Worm (Caenorhabditis elegans) whole organism, L4 larva: ENCODE data around the gene C49C8.6.

Experiments used
- D1046.2 ChIP-seq: fragments of 200-800 bp; sonication (Bioruptor generic); IDR thresholded peaks from 2 replicates; pipeline ENCODE4 v1.3.6; 2022; ENCODE audit warnings: missing genetic modification characterization, missing compliant biosample characterization
- T20F7.1 ChIP-seq: fragments of 200-800 bp; sonication (Bioruptor generic); optimal IDR thresholded peaks from 2 replicates; lab custom pipeline; 2018; ENCODE audit warnings: mild to moderate bottlenecking, missing genetic modification characterization, missing compliant biosample characterization
- T26A8.4 ChIP-seq: fragments of 200-800 bp; sonication (Bioruptor generic); IDR thresholded peaks from 2 replicates; pipeline ENCODE4 v1.3.6; 2022; ENCODE audit warnings: missing genetic modification characterization, missing compliant biosample characterization
- Y48G9A.11 ChIP-seq: fragments of 200-800 bp; sonication (Bioruptor generic); IDR thresholded peaks from 2 replicates; pipeline ENCODE4 v1.3.6; 2022; ENCODE audit warnings: missing genetic modification reagents, missing genetic modification characterization, missing compliant biosample characterization
- Y75B8A.6 ChIP-seq: fragments of 200-800 bp; sonication (Bioruptor generic); IDR thresholded peaks from 2 replicates; pipeline ENCODE4 v1.3.6; 2022; ENCODE audit warnings: missing genetic modification reagents, missing genetic modification characterization, missing compliant biosample characterization
- ZK546.5 ChIP-seq, 2 experiments: sonication (generic microtip); optimal IDR thresholded peaks; 2 replicates each; lab custom pipeline; 2017; ENCODE audit warnings: missing biosample characterization in 2 of 2, missing genetic modification characterization in 2 of 2
- aha-1 ChIP-seq: fragments of 150-350 bp; peaks from one replicate; lab custom pipeline; 2014; ENCODE audit warnings: missing biosample characterization, missing genetic modification characterization
- ama-1 ChIP-seq: fragments of 150-350 bp; optimal IDR thresholded peaks from 2 replicates; lab custom pipeline; 2014; ENCODE audit warnings: inconsistent platforms, mixed read lengths
- ceh-28 ChIP-seq: fragments of 150-350 bp; optimal IDR thresholded peaks from 2 replicates; lab custom pipeline; 2014; ENCODE audit warnings: missing biosample characterization, missing genetic modification reagents, missing genetic modification characterization
- ceh-32 ChIP-seq: sonication (generic microtip); optimal IDR thresholded peaks from 2 replicates; lab custom pipeline; 2016; ENCODE audit warnings: mild to moderate bottlenecking, missing genetic modification characterization, missing compliant biosample characterization; ENCODE audit not compliant: poor library complexity
- ceh-44 ChIP-seq: fragments of 200-800 bp; sonication (Bioruptor generic); IDR thresholded peaks from 2 replicates; pipeline ENCODE4 v1.3.6; 2022; ENCODE audit warnings: missing genetic modification reagents, missing genetic modification characterization, missing compliant biosample characterization
- daf-16 ChIP-seq, 3 experiments: sonication (generic microtip); optimal IDR thresholded peaks; 2 replicates each; lab custom pipeline; 2016 to 2017; ENCODE audit warnings: missing genetic modification characterization in 3 of 3, missing genetic modification reagents in 3 of 3, mild to moderate bottlenecking in 2 of 3, missing compliant biosample characterization in 2 of 3, missing biosample characterization in 1 of 3, moderate library complexity in 1 of 3
- daf-19 ChIP-seq: fragments of 200-800 bp; sonication (Bioruptor generic); conservative IDR thresholded peaks from 2 replicates; pipeline ENCODE4 v1.3.6; 2022; ENCODE audit warnings: missing genetic modification characterization, missing compliant biosample characterization
- dmd-6 ChIP-seq: fragments of 200-800 bp; sonication (Bioruptor generic); IDR thresholded peaks from 2 replicates; pipeline ENCODE4 v1.3.6; 2022; ENCODE audit warnings: missing genetic modification reagents, missing genetic modification characterization, missing compliant biosample characterization
- dmd-9 ChIP-seq: fragments of 200-800 bp; sonication (Bioruptor generic); IDR thresholded peaks from 2 replicates; pipeline ENCODE4 v1.3.6; 2022; ENCODE audit warnings: missing genetic modification reagents, missing genetic modification characterization, missing compliant biosample characterization
- duxl-1 ChIP-seq: sonication (generic microtip); optimal IDR thresholded peaks from 2 replicates; lab custom pipeline; 2016; ENCODE audit warnings: mild to moderate bottlenecking, missing genetic modification characterization, moderate library complexity, missing compliant biosample characterization; ENCODE audit not compliant: poor library complexity
- dve-1 ChIP-seq: sonication (generic microtip); optimal IDR thresholded peaks from 2 replicates; lab custom pipeline; 2017; ENCODE audit warnings: antibody characterized with exemption, mild to moderate bottlenecking, missing genetic modification characterization, missing compliant biosample characterization; ENCODE audit not compliant: insufficient read depth
- egl-43 ChIP-seq: fragments of 200-800 bp; sonication (Bioruptor generic); IDR thresholded peaks from 2 replicates; pipeline ENCODE4 v1.3.6; 2022; ENCODE audit warnings: missing genetic modification reagents, missing genetic modification characterization, missing compliant biosample characterization
- fos-1 ChIP-seq: fragments of 150-350 bp; optimal IDR thresholded peaks from 2 replicates; lab custom pipeline; 2014; ENCODE audit warnings: missing biosample characterization, missing genetic modification characterization
- gei-8 ChIP-seq: fragments of 200-800 bp; sonication (Bioruptor generic); optimal IDR thresholded peaks from 2 replicates; lab custom pipeline; 2018; ENCODE audit warnings: mild to moderate bottlenecking, missing genetic modification characterization, missing compliant biosample characterization
- hif-1 ChIP-seq, 2 experiments: sonication (generic microtip); optimal IDR thresholded peaks; 2 replicates each; lab custom pipeline; 2016 to 2017; ENCODE audit warnings: missing compliant biosample characterization in 2 of 2, missing genetic modification characterization in 2 of 2, missing genetic modification reagents in 2 of 2, missing genotype in 2 of 2, mild to moderate bottlenecking in 1 of 2
- hlh-30 ChIP-seq: sonication (generic microtip); optimal IDR thresholded peaks from 2 replicates; lab custom pipeline; 2017; ENCODE audit warnings: antibody characterized with exemption, mild to moderate bottlenecking, missing genetic modification characterization, missing compliant biosample characterization; ENCODE audit not compliant: insufficient read depth
- hmg-1.1 ChIP-seq: fragments of 200-800 bp; sonication (Bioruptor generic); IDR thresholded peaks from 2 replicates; pipeline ENCODE4 v1.3.6; 2022; ENCODE audit warnings: missing genetic modification reagents, missing genetic modification characterization, missing compliant biosample characterization
- lin-1 ChIP-seq: fragments of 200-800 bp; sonication (Bioruptor generic); IDR thresholded peaks from 2 replicates; pipeline ENCODE4 v1.3.6; 2022; ENCODE audit warnings: missing genetic modification reagents, missing genetic modification characterization, missing compliant biosample characterization
- lin-29 ChIP-seq: fragments of 200-800 bp; sonication (Bioruptor generic); IDR thresholded peaks from 2 replicates; pipeline ENCODE4 v1.3.6; 2022; ENCODE audit warnings: missing genetic modification reagents, missing genetic modification characterization, missing compliant biosample characterization
- lsy-2 ChIP-seq, 2 experiments: fragments of 150-350 bp in 1 of 2; sonication (generic microtip) in 1 of 2; optimal IDR thresholded peaks; 2 replicates each; lab custom pipeline; 2014 to 2017; ENCODE audit warnings: missing biosample characterization in 2 of 2, missing genetic modification characterization in 2 of 2
- mdl-1 ChIP-seq, 2 experiments: fragments of 150-350 bp in 1 of 2; sonication (generic microtip) in 1 of 2; optimal IDR thresholded peaks; 2 replicates each; lab custom pipeline; 2014 to 2017; ENCODE audit warnings: missing biosample characterization in 2 of 2, missing genetic modification characterization in 2 of 2
- mdt-29 ChIP-seq: fragments of 200-800 bp; sonication (Bioruptor generic); IDR thresholded peaks from 2 replicates; pipeline ENCODE4 v1.3.6; 2022; ENCODE audit warnings: missing genetic modification reagents, missing genetic modification characterization, missing compliant biosample characterization
- mep-1 ChIP-seq: fragments of 150-350 bp; sonication (generic microtip); optimal IDR thresholded peaks from 3 replicates; lab custom pipeline; 2014; ENCODE audit warnings: missing biosample characterization, missing genetic modification characterization
- nhr-102 ChIP-seq: sonication (generic microtip); optimal IDR thresholded peaks from 2 replicates; lab custom pipeline; 2016; ENCODE audit warnings: mild to moderate bottlenecking, missing genetic modification characterization, moderate library complexity, missing compliant biosample characterization
- nhr-11 ChIP-seq: fragments of 150-350 bp; optimal IDR thresholded peaks from 2 replicates; lab custom pipeline; 2014; ENCODE audit warnings: missing biosample characterization, missing genetic modification characterization
- nhr-28 ChIP-seq: fragments of 150-350 bp; optimal IDR thresholded peaks from 2 replicates; lab custom pipeline; 2014; ENCODE audit warnings: missing biosample characterization, missing genetic modification characterization
- nhr-42 ChIP-seq: fragments of 200-800 bp; sonication (Bioruptor generic); IDR thresholded peaks from 2 replicates; pipeline ENCODE4 v1.3.6; 2022; ENCODE audit warnings: missing genetic modification characterization, missing compliant biosample characterization
- nhr-48 ChIP-seq: sonication (generic microtip); optimal IDR thresholded peaks from 2 replicates; lab custom pipeline; 2016; ENCODE audit warnings: mild to moderate bottlenecking, missing genetic modification characterization, missing compliant biosample characterization
- nhr-77 ChIP-seq: fragments of 150-350 bp; optimal IDR thresholded peaks from 2 replicates; lab custom pipeline; 2014; ENCODE audit warnings: missing biosample characterization, missing genetic modification characterization
- pha-4 ChIP-seq, 2 experiments: fragments of 150-350 bp in 1 of 2; fragments of 200-800 bp in 1 of 2; sonication (Bioruptor generic) in 1 of 2; IDR thresholded peaks in 1 of 2; optimal IDR thresholded peaks in 1 of 2; 2 replicates each; pipeline versions ENCODE4 v1.3.6 to Lab custom; 2014 to 2022; ENCODE audit warnings: missing genetic modification characterization in 2 of 2, missing genetic modification reagents in 2 of 2, missing biosample characterization in 1 of 2, missing compliant biosample characterization in 1 of 2
- pqm-1 ChIP-seq: sonication (generic microtip); optimal IDR thresholded peaks from 2 replicates; lab custom pipeline; 2017; ENCODE audit warnings: missing biosample characterization, missing genetic modification characterization
- rbr-2 ChIP-seq: sonication (generic microtip); optimal IDR thresholded peaks from 2 replicates; lab custom pipeline; 2016; ENCODE audit warnings: missing genotype, missing genetic modification characterization, missing compliant biosample characterization
- sdz-12 ChIP-seq: fragments of 200-800 bp; sonication (Bioruptor generic); optimal IDR thresholded peaks from 2 replicates; lab custom pipeline; 2018; ENCODE audit warnings: mild to moderate bottlenecking, missing genetic modification characterization, missing compliant biosample characterization
- set-16 ChIP-seq: fragments of 200-800 bp; sonication (Bioruptor generic); IDR thresholded peaks from 2 replicates; pipeline ENCODE4 v1.3.6; 2022; ENCODE audit warnings: missing genetic modification reagents, missing genetic modification characterization, missing compliant biosample characterization
- snpc-4 ChIP-seq: fragments of 150-350 bp; optimal IDR thresholded peaks from 2 replicates; lab custom pipeline; 2014; ENCODE audit warnings: missing biosample characterization, missing genetic modification characterization
- spr-1 ChIP-seq: sonication (generic microtip); optimal IDR thresholded peaks from 2 replicates; lab custom pipeline; 2016; ENCODE audit warnings: mild to moderate bottlenecking, missing genetic modification characterization, missing compliant biosample characterization
- unc-130 ChIP-seq: sonication (generic microtip); optimal IDR thresholded peaks from 2 replicates; lab custom pipeline; 2016; ENCODE audit warnings: missing genetic modification reagents, missing genetic modification characterization, missing compliant biosample characterization
- unc-39 ChIP-seq: sonication (generic microtip); optimal IDR thresholded peaks from 2 replicates; lab custom pipeline; 2017; ENCODE audit warnings: missing biosample characterization, missing genetic modification characterization
- vab-7 ChIP-seq: fragments of 200-800 bp; sonication (Bioruptor generic); IDR thresholded peaks from 2 replicates; pipeline ENCODE4 v1.3.6; 2022; ENCODE audit warnings: missing genetic modification reagents, missing genetic modification characterization, missing compliant biosample characterization
- zfp-2 ChIP-seq: sonication (generic microtip); optimal IDR thresholded peaks from 2 replicates; lab custom pipeline; 2016; ENCODE audit warnings: mild to moderate bottlenecking, missing genetic modification characterization, missing compliant biosample characterization
- zip-11 ChIP-seq: fragments of 200-800 bp; sonication (Bioruptor generic); IDR thresholded peaks from 2 replicates; pipeline ENCODE4 v1.3.6; 2022; ENCODE audit warnings: missing genetic modification characterization, missing compliant biosample characterization
- ztf-11 ChIP-seq: fragments of 150-350 bp; optimal IDR thresholded peaks from 2 replicates; lab custom pipeline; 2014; ENCODE audit warnings: missing biosample characterization, missing genetic modification characterization

The C49C8.6 gene

ce11 chrIV:8651835-8652234, 6.2 kb downstream of the C49C8.6 start, which contains the start of gene C49C8.8:
C49C8.8 (plus strand) TSS chrIV:8652135.
- TF ChIP-seq nhr-42 (GFP tag; lab: Robert Waterston, UW) (no peak), daf-19 (GFP tag; lab: Robert Waterston, UW) (no peak), zip-11 (GFP tag; lab: Robert Waterston, UW) (no peak), unc-130 (GFP tag; lab: Kevin White, UChicago) (no peak), nhr-11 (tag; lab: Kevin White, UChicago) (no peak), D1046.2 (GFP tag; lab: Robert Waterston, UW) (no peak), pqm-1 (tag; lab: Kevin White, UChicago) (no peak)

- TF ChIP-seq nhr-42 (GFP tag; lab: Robert Waterston, UW) (no peak), Y48G9A.11 (GFP tag; lab: Robert Waterston, UW) (no peak), aha-1 (peak; percentile 57), ama-1 (no peak), nhr-48 (no peak), lin-29 (GFP tag; lab: Robert Waterston, UW) (no peak), mdl-1 (tag; optimal IDR thresholded peaks at IDR 0.05; lab: Kevin White, UChicago) (no peak), lin-1 (GFP tag; lab: Robert Waterston, UW) (no peak), daf-16 (GFP tag; optimal IDR thresholded peaks at IDR 0.05; lab: Kevin White, UChicago) (no peak), daf-16 (tag; optimal IDR thresholded peaks at IDR 0.05; lab: Kevin White, UChicago) (peak; percentile 66), vab-7 (GFP tag; lab: Robert Waterston, UW) (no peak), spr-1 (tag; lab: Kevin White, UChicago) (no peak), unc-39 (tag; lab: Kevin White, UChicago) (no peak), hmg-1.1 (GFP tag; lab: Robert Waterston, UW) (no peak), set-16 (GFP tag; lab: Robert Waterston, UW) (no peak), pha-4 (GFP tag; IDR thresholded peaks at IDR 0.05; lab: Robert Waterston, UW) (no peak), pha-4 (tag; optimal IDR thresholded peaks at IDR 0.05; lab: Kevin White, UChicago) (no peak), daf-19 (GFP tag; lab: Robert Waterston, UW) (no peak), rbr-2 (tag; lab: Kevin White, UChicago) (no peak), mdt-29 (GFP tag; lab: Robert Waterston, UW) (no peak), snpc-4 (no peak), nhr-77 (tag; lab: Kevin White, UChicago) (no peak), T26A8.4 (GFP tag; lab: Robert Waterston, UW) (no peak), dmd-6 (GFP tag; lab: Robert Waterston, UW) (peak; percentile 10; the same call in 1 of the 2 replicates), Y75B8A.6 (GFP tag; lab: Robert Waterston, UW) (no peak), duxl-1 (tag; lab: Kevin White, UChicago) (no peak), nhr-28 (tag; lab: Kevin White, UChicago) (peak; percentile 22), zfp-2 (no peak), fos-1 (tag; lab: Kevin White, UChicago) (no peak), dmd-9 (GFP tag; lab: Robert Waterston, UW) (no peak), T20F7.1 (peak; percentile 28), egl-43 (GFP tag; lab: Robert Waterston, UW) (no peak), ZK546.5 (tag; optimal IDR thresholded peaks at IDR 0.05; lab: Kevin White, UChicago) (no peak), hlh-30 (tag; lab: Kevin White, UChicago) (no peak), D1046.2 (GFP tag; lab: Robert Waterston, UW) (no peak), ztf-11 (tag; lab: Kevin White, UChicago) (no peak), ceh-32 (tag; lab: Kevin White, UChicago) (no peak), hif-1 (tag; optimal IDR thresholded peaks at IDR 0.05; lab: Kevin White, UChicago) (no peak), mep-1 (no peak), ceh-28 (tag; lab: Kevin White, UChicago) (no peak), dve-1 (tag; lab: Kevin White, UChicago) (peak; percentile 56), nhr-102 (tag; lab: Kevin White, UChicago) (no peak), ceh-44 (GFP tag; lab: Robert Waterston, UW) (no peak), nhr-11 (tag; lab: Kevin White, UChicago) (no peak), gei-8 (GFP tag; lab: Kevin White, UChicago) (no peak), sdz-12 (GFP tag; lab: Kevin White, UChicago) (no peak), lsy-2 (tag; optimal IDR thresholded peaks at IDR 0.05; lab: Kevin White, UChicago) (no peak)
These were observed 7.3 kb downstream of the C49C8.6 start, which contains the start of gene C49C8.2 for ce11 chrIV:8650696-8651095. C49C8.2 (plus strand) TSS chrIV:8651088.
